Fruit fly (Drosophila melanogaster) whole organism: Measurements from ENCODE around the gene mei-218.

ENCODE experiments used
- CG8478 ChIP-seq: fragments of >200 bp; optimal IDR thresholded peaks from 2 replicates; lab custom pipeline; 2018; ENCODE audit warnings: inconsistent platforms
- Dll ChIP-seq: fragments of >200 bp; optimal IDR thresholded peaks from 2 replicates; lab custom pipeline; 2017
- EcR ChIP-seq, 2 experiments: fragments of >200 bp; optimal IDR thresholded peaks; 2 replicates each; lab custom pipeline; 2017; ENCODE audit warnings: missing biosample characterization in 2 of 2, missing genetic modification characterization in 2 of 2, missing genetic modification reagents in 2 of 2
- pan ChIP-seq: fragments of >200 bp; optimal IDR thresholded peaks from 2 replicates; lab custom pipeline; 2017
- psq ChIP-seq: fragments of >200 bp; optimal IDR thresholded peaks from 2 replicates; lab custom pipeline; 2017
- usp ChIP-seq: fragments of >200 bp; optimal IDR thresholded peaks from 2 replicates; lab custom pipeline; 2017; ENCODE audit warnings: missing biosample characterization, missing genetic modification characterization, mixed read lengths

mei-218 gene

dm6 chrX:17174115-17174514 lies 31.3 kb upstream of the mei-218 start:
- no peak for TF ChIP-seq psq (lab: Kevin White, UChicago)

DNA sequence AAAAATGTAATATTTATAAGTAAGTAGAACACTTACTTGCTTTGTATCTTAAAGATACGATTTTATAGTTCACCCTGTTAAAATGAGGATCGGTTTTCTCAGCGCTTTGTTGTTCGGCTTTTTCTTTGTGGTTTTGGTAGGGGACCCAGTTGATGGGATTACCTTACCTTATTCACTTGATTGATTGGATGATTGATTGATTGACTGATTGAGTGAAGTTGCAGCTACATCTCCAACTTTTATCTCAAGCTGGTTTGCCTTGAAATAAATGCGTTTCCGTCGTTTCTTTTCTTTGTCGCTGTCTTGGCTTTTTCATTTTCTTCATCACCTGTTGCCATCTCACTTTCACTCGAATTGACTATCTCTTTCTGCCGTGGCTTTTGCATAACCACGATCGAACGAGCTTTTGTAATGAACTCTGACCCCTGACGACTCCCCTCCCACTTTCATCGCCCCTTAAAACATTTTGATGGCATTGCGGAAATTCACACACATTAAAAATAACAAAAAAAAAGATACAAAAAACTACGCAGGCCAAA lies 30.1 kb upstream of the mei-218 start:
- TF ChIP-seq pan (lab: Kevin White, UChicago): no peak
- TF ChIP-seq Dll: no peak
- no peak for TF ChIP-seq EcR (GFP tag; optimal IDR thresholded peaks at IDR 0.05; lab: Kevin White, UChicago)
- no peak for TF ChIP-seq psq (lab: Kevin White, UChicago)
- no peak for TF ChIP-seq CG8478
- TF ChIP-seq usp (GFP tag; lab: Kevin White, UChicago): no peak

- TF ChIP-seq pan (lab: Kevin White, UChicago) (no peak), EcR (GFP tag; optimal IDR thresholded peaks at IDR 0.05; lab: Kevin White, UChicago) (no peak), Dll (no peak), usp (GFP tag; lab: Kevin White, UChicago) (no peak), psq (lab: Kevin White, UChicago) (no peak), CG8478 (no peak)
Observed at dm6 chrX:17172123-17172522, 29.3 kb upstream of the mei-218 start.

dm6 chrX:17170484-17170944 lies 27.7 kb upstream of the mei-218 start:
- TF ChIP-seq pan (lab: Kevin White, UChicago): no peak
- TF ChIP-seq CG8478: no peak
- TF ChIP-seq Dll: no peak
- no peak for TF ChIP-seq psq (lab: Kevin White, UChicago)
- TF ChIP-seq usp (GFP tag; lab: Kevin White, UChicago): no peak
- no peak for TF ChIP-seq EcR (GFP tag; optimal IDR thresholded peaks at IDR 0.05; lab: Kevin White, UChicago)

DNA sequence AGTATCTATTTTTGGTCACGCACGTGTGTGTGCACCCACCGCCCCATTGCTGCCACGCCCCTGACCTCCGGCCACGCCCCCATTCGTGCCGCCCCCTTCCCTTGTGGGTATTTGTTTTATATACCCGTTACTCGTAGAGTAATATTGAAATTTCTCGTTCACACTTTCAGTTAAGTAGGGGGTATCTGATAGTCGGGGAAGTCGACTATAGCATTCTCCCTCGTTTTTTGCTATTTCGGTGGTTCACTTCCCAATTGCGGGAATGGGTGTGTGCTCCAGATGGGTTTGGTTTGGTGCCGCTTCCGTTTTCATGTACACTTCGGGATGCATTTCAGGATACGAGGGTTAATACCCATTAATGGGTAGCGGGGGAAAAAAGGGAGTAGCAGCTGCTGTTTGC lies 24.5 kb upstream of the mei-218 start:
- no peak for TF ChIP-seq pan (lab: Kevin White, UChicago)
- no peak for TF ChIP-seq usp (GFP tag; lab: Kevin White, UChicago)
- no peak for TF ChIP-seq psq (lab: Kevin White, UChicago)
- TF ChIP-seq CG8478: no peak
- no peak for TF ChIP-seq EcR (GFP tag; optimal IDR thresholded peaks at IDR 0.05; lab: Kevin White, UChicago)
- TF ChIP-seq Dll: no peak

- TF ChIP-seq Dll: no peak
- TF ChIP-seq pan (lab: Kevin White, UChicago): no peak
- TF ChIP-seq psq (lab: Kevin White, UChicago): no peak
- no peak for TF ChIP-seq EcR (GFP tag; optimal IDR thresholded peaks at IDR 0.05; lab: Kevin White, UChicago)
- no peak for TF ChIP-seq CG8478
- no peak for TF ChIP-seq usp (GFP tag; lab: Kevin White, UChicago)
Observed at dm6 chrX:17162446-17163013, 19.7 kb upstream of the mei-218 start.

DNA sequence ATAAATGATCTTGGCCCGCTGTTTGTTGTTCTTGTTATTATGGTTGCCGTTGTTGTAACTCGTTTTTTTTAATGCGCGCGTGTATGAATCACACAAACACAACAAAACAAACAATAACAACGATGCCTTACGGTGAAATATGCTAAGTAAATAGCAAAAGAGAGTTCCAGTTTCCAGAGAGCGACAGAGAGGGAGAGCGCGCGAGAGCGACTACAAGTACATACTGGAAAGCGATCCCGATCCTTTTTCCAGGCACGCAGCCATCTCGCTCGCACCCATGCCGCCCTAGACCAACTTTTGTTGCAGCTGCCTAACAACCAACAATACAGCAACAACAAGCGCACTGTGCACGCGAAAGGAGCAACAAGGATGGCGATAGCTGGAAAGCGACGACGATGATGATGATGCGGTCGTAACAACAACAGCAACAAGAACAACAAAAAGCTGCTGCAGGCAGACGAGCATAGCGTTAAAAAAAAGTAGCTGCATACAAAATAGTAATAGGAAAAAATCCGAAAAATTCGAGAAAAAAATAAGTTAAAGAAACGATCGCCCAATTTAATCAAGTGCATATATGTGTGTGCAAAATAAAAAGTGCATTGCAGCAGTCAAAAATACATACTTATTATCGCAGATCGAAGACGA lies 17.7 kb upstream of the mei-218 start:
- TF ChIP-seq usp (GFP tag; lab: Kevin White, UChicago) (no peak), Dll (no peak), EcR (GFP tag; optimal IDR thresholded peaks at IDR 0.05; lab: Kevin White, UChicago) (no peak), pan (lab: Kevin White, UChicago) (no peak), psq (lab: Kevin White, UChicago) (no peak), CG8478 (no peak)

DNA sequence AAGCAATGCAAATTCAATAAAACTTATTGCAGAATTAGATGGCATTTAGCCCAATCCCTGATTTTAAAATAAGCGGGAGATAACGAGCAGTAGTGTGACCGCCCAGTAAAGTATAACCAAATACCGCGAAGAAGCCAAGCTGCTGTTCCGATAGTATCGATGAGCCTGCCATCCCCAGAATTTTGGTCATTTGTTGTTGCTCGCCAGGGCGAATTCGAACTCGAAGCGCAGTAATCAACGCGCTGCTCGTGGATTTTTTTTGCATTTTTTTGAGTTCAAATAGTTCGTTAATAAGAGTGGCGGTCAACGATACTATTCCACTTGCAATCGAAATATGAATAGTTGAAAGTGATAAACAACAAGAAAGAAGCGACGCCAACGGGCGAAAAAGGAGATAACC lies 17.0 kb upstream of the mei-218 start, which contains the start of gene baz:
Gene baz, plus strand, starts transcription at position 188 of the 400 bp plus-strand sequence.
- TF ChIP-seq CG8478: no peak
- no peak for TF ChIP-seq EcR (GFP tag; optimal IDR thresholded peaks at IDR 0.05; lab: Kevin White, UChicago)
- no peak for TF ChIP-seq psq (lab: Kevin White, UChicago)
- TF ChIP-seq Dll: no peak
- no peak for TF ChIP-seq pan (lab: Kevin White, UChicago)
- no peak for TF ChIP-seq usp (GFP tag; lab: Kevin White, UChicago)

DNA sequence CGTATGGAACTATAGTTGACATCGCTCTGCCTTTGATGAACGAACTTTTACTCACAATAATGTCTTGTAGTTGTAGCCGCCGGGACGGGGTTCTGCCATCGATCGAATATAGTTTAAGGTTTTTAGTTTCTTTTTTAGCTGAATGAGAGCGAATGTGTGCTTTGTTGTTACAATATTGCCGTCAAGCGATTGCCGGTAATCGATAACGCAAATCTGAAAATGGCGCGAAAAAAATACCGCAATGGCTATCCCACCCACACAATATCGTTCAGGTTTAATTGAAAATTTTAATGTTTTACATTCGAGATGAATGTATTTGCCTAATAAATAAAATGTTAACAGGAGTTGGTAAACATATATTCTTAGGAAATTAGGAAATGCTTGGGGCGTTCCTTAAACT lies 16.3 kb upstream of the mei-218 start, which contains the start of gene xmas:
Gene xmas, minus strand, starts transcription at position 191 of the 400 bp plus-strand sequence.
- TF ChIP-seq Dll: no peak
- TF ChIP-seq EcR (GFP tag; optimal IDR thresholded peaks at IDR 0.05; lab: Kevin White, UChicago): no peak
- no peak for TF ChIP-seq CG8478
- TF ChIP-seq psq (lab: Kevin White, UChicago): no peak

- TF ChIP-seq EcR (GFP tag; optimal IDR thresholded peaks at IDR 0.05; lab: Kevin White, UChicago): no peak
- TF ChIP-seq CG8478: no peak
- TF ChIP-seq pan (lab: Kevin White, UChicago): no peak
- TF ChIP-seq psq (lab: Kevin White, UChicago): no peak
- TF ChIP-seq Dll: no peak
- no peak for TF ChIP-seq usp (GFP tag; lab: Kevin White, UChicago)
Observed at dm6 chrX:17150660-17151059, 7.9 kb upstream of the mei-218 start.

DNA sequence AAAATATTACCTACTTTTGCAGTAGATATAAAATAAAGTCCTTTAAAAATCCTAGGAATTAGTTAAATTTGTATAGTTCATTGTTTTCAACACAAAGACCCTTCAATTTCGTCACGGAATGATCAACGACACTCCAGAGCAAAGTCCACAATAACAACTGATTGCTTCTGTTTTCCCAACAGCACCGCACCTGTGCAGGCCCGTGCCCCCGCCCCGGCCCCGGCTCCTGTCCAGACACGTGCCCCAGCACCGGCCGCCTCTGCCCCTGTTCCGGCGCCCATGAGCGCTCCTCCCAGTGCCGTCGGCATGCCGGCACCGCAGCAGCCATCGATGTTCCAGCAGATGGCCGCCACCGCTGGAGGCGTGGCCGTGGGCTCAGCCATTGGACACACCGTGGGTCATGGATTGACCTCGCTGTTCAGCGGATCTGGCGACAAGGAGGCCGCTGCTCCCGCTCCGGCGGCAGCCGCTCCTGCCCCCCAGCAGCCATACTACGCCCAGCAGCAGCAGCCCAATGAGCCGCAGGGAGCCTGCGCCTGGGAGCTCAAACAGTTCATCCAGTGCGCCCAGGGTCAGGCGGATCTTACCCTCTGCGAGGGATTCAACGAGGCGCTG lies 7.0 kb upstream of the mei-218 start:
- TF ChIP-seq usp (GFP tag; lab: Kevin White, UChicago) (no peak), EcR (GFP tag; optimal IDR thresholded peaks at IDR 0.05; lab: Kevin White, UChicago) (no peak), psq (lab: Kevin White, UChicago) (no peak), pan (lab: Kevin White, UChicago) (no peak), Dll (no peak), CG8478 (no peak)

DNA sequence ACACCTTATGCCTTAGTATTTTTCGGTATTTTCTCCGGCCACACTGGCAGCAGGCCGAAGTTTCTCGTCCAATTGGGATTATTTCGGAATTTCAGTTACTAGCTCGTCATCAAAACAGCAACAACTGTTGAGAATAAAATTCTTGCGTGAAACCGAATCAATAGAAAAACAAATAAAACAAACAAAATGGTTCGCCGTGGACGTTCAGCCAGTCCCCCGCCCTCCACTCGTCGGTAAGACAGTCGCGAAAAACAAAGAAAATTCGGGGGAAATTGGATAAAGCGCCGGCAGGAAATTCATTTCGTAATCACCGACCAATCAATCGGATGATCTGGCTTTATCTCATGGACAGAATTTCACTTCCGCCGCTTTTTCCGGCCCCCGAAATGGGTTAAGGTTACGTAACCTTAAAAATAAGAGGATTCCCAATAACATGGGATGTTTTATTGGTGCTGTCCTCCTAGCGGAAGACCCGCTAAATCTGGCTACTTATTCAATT lies 6.2 kb upstream of the mei-218 start, which contains the start of gene Chchd2:
Gene Chchd2, plus strand, starts transcription at position 51 of the 499 bp plus-strand sequence.
- TF ChIP-seq usp (GFP tag; lab: Kevin White, UChicago) (no peak), Dll (no peak), psq (lab: Kevin White, UChicago) (no peak), CG8478 (no peak), EcR (GFP tag; optimal IDR thresholded peaks at IDR 0.05; lab: Kevin White, UChicago) (no peak), pan (lab: Kevin White, UChicago) (no peak)
